Worm (Caenorhabditis elegans): ENCODE measurements around the gene acp-4.
A peak's percentile ranks its signal among the peaks of the same experiment; 100 is the strongest.

- TF ChIP-seq ceh-82 (tag; optimal IDR thresholded peaks at IDR 0.05), result no peak
- no peak for TF ChIP-seq lim-7 (GFP tag; IDR thresholded peaks at IDR 0.05)
- TF ChIP-seq snpc-4 (tag; optimal IDR thresholded peaks at IDR 0.05), result no peak
- no peak for TF ChIP-seq nhr-102 (tag; optimal IDR thresholded peaks at IDR 0.05)
- TF ChIP-seq ama-1 (optimal IDR thresholded peaks at IDR 0.05), result no peak
- TF ChIP-seq hlh-30 (tag; optimal IDR thresholded peaks at IDR 0.05; ENCODE audit: insufficient read depth), result no peak
- no peak for TF ChIP-seq D1046.2 (GFP tag; IDR thresholded peaks at IDR 0.05)
- peak; percentile 18 for TF ChIP-seq pqm-1 (tag; optimal IDR thresholded peaks at IDR 0.05)
- peak in 1 of 2 experiments; percentile 56 for TF ChIP-seq lsy-2 (tag; optimal IDR thresholded peaks at IDR 0.05)
- no peak for TF ChIP-seq nhr-111 (GFP tag; optimal IDR thresholded peaks at IDR 0.05)
Measured at ce11 chrII:8385561-8385960, 49.3 kb downstream of the acp-4 start.
